Fruit fly (Drosophila melanogaster): Measurements from ENCODE around the gene CG31142.

dm6 chr3R:23943843-23944356 lies 14.9 kb downstream of the CG31142 start:
- TF ChIP-seq Hr4 (GFP tag; optimal IDR thresholded peaks at IDR 0.05) (no peak), CG16779 (tag; optimal IDR thresholded peaks at IDR 0.05) (no peak), dsx (GFP tag; optimal IDR thresholded peaks at IDR 0.05; ENCODE audit: poor library complexity, severe bottlenecking) (no peak)

All from whole organism, prepupa.